Fruit fly (Drosophila melanogaster) whole organism, prepupa: Measurements from ENCODE around the gene CG10510.

ENCODE experiments used
- Blimp-1 ChIP-seq: fragments of 200-800 bp; sonication (Bioruptor generic); optimal IDR thresholded peaks from 3 replicates; lab custom pipeline; 2017; ENCODE audit warnings: missing biosample characterization, missing genetic modification characterization, mild to moderate bottlenecking, moderate library complexity, missing genetic modification reagents
- CG10631 ChIP-seq: fragments of 200-800 bp; sonication (Bioruptor generic); optimal IDR thresholded peaks from 2 replicates; lab custom pipeline; 2016; ENCODE audit warnings: missing biosample characterization, missing genetic modification characterization
- CG11294 ChIP-seq: fragments of 200-800 bp; sonication (Bioruptor generic); IDR thresholded peaks from 2 replicates; pipeline ENCODE4 v1.3.6; 2022; ENCODE audit warnings: missing biosample characterization, missing genetic modification characterization
- CG11762 ChIP-seq: fragments of 200-800 bp; sonication (Bioruptor generic); optimal IDR thresholded peaks from 3 replicates; lab custom pipeline; 2016; ENCODE audit warnings: missing biosample characterization, missing genetic modification characterization; ENCODE audit not compliant: insufficient read depth
- CG11902 ChIP-seq: fragments of 200-800 bp; sonication (Bioruptor generic); optimal IDR thresholded peaks from 3 replicates; lab custom pipeline; 2016; ENCODE audit warnings: missing biosample characterization, missing genetic modification characterization
- CG15336 ChIP-seq: fragments of 200-800 bp; sonication (Bioruptor generic); IDR thresholded peaks from 2 replicates; pipeline ENCODE4 v1.3.6; 2022; ENCODE audit warnings: missing biosample characterization, missing genetic modification characterization
- CG1621 ChIP-seq: fragments of 200-800 bp; sonication (Bioruptor generic); optimal IDR thresholded peaks from 3 replicates; lab custom pipeline; 2018; ENCODE audit warnings: missing biosample characterization, mild to moderate bottlenecking, missing genetic modification characterization
- CG16779 ChIP-seq: fragments of 200-800 bp; sonication (Bioruptor generic); optimal IDR thresholded peaks from 3 replicates; lab custom pipeline; 2017; ENCODE audit warnings: missing biosample characterization, mild to moderate bottlenecking, missing genetic modification characterization
- CG3032 ChIP-seq: fragments of 200-800 bp; optimal IDR thresholded peaks from 2 replicates; lab custom pipeline; 2019; ENCODE audit warnings: missing biosample characterization, mild to moderate bottlenecking, missing genetic modification characterization, moderate library complexity
- CG31627 ChIP-seq: fragments of 200-800 bp; sonication (Bioruptor generic); optimal IDR thresholded peaks from 3 replicates; lab custom pipeline; 2016; ENCODE audit warnings: missing biosample characterization, missing genetic modification characterization
- CG32006 ChIP-seq: fragments of 200-800 bp; sonication (Bioruptor generic); optimal IDR thresholded peaks from 3 replicates; lab custom pipeline; 2017; ENCODE audit warnings: missing biosample characterization, mild to moderate bottlenecking, missing genetic modification characterization
- CG34406 ChIP-seq: fragments of 200-800 bp; sonication (Bioruptor generic); optimal IDR thresholded peaks from 3 replicates; lab custom pipeline; 2016; ENCODE audit warnings: missing biosample characterization, missing genetic modification characterization
- CG3919 ChIP-seq: fragments of 200-800 bp; sonication (Bioruptor generic); optimal IDR thresholded peaks from 3 replicates; lab custom pipeline; 2016; ENCODE audit warnings: missing biosample characterization, missing genetic modification characterization
- CG4318 ChIP-seq: fragments of 200-800 bp; sonication (Bioruptor generic); optimal IDR thresholded peaks from 3 replicates; lab custom pipeline; 2017; ENCODE audit warnings: missing biosample characterization, mild to moderate bottlenecking, missing genetic modification characterization
- CG6163 ChIP-seq: fragments of 200-800 bp; sonication (Bioruptor generic); IDR thresholded peaks from 3 replicates; pipeline ENCODE4 v1.3.6; 2022; ENCODE audit warnings: missing biosample characterization, missing genetic modification characterization
- CG6276 ChIP-seq: fragments of 200-800 bp; sonication (Bioruptor generic); optimal IDR thresholded peaks from 2 replicates; lab custom pipeline; 2017; ENCODE audit warnings: missing biosample characterization, mild to moderate bottlenecking, missing genetic modification characterization
- CG6808 ChIP-seq: fragments of 200-800 bp; sonication (Bioruptor generic); optimal IDR thresholded peaks from 3 replicates; lab custom pipeline; 2017; ENCODE audit warnings: missing biosample characterization, missing genetic modification characterization, mild to moderate bottlenecking, moderate library complexity, missing genetic modification reagents
- CG6854 ChIP-seq: fragments of 200-800 bp; sonication (Bioruptor generic); optimal IDR thresholded peaks from 2 replicates; lab custom pipeline; 2017; ENCODE audit warnings: missing biosample characterization, mild to moderate bottlenecking, missing genetic modification characterization
- CG8119 ChIP-seq: fragments of 200-800 bp; sonication (Bioruptor generic); IDR thresholded peaks from 3 replicates; pipeline ENCODE4 v1.3.6; 2022; ENCODE audit warnings: missing biosample characterization, missing genetic modification characterization
- CG8319 ChIP-seq: fragments of 200-800 bp; sonication (Bioruptor generic); optimal IDR thresholded peaks from 3 replicates; lab custom pipeline; 2016; ENCODE audit warnings: missing biosample characterization, missing genetic modification characterization
- Eip78C ChIP-seq: fragments of 200-800 bp; sonication (Bioruptor generic); peaks from one replicate; lab custom pipeline; 2016; ENCODE audit warnings: missing biosample characterization, missing genetic modification characterization
- Eip93F ChIP-seq: fragments of 200-800 bp; sonication (Bioruptor generic); optimal IDR thresholded peaks from 2 replicates; lab custom pipeline; 2016; ENCODE audit warnings: missing biosample characterization, mild to moderate bottlenecking, missing genetic modification characterization
- Ets21C ChIP-seq: fragments of 200-800 bp; sonication (Bioruptor generic); optimal IDR thresholded peaks from 3 replicates; lab custom pipeline; 2016; ENCODE audit warnings: missing biosample characterization, missing genetic modification characterization
- Ets96B ChIP-seq: fragments of 200-800 bp; optimal IDR thresholded peaks from 2 replicates; lab custom pipeline; 2019; ENCODE audit warnings: missing biosample characterization, mild to moderate bottlenecking, missing genetic modification characterization, moderate library complexity
- Gug ChIP-seq: fragments of 200-800 bp; sonication (Bioruptor generic); IDR thresholded peaks from 2 replicates; pipeline ENCODE4 v1.3.6; 2022; ENCODE audit warnings: missing biosample characterization, missing genetic modification characterization
- Hr4 ChIP-seq: fragments of 200-800 bp; sonication (Bioruptor generic); optimal IDR thresholded peaks from 3 replicates; lab custom pipeline; 2016; ENCODE audit warnings: missing biosample characterization, missing genetic modification characterization
- Lpt ChIP-seq: fragments of 200-800 bp; sonication (Bioruptor generic); optimal IDR thresholded peaks from 3 replicates; lab custom pipeline; 2016; ENCODE audit warnings: missing biosample characterization, missing genetic modification characterization
- OdsH ChIP-seq: fragments of 200-800 bp; sonication (Bioruptor generic); optimal IDR thresholded peaks from 3 replicates; lab custom pipeline; 2016; ENCODE audit warnings: missing biosample characterization, missing genetic modification characterization
- Smox ChIP-seq: fragments of 200-800 bp; sonication (Bioruptor generic); optimal IDR thresholded peaks from 3 replicates; lab custom pipeline; 2016; ENCODE audit warnings: missing biosample characterization, missing genetic modification characterization
- Sox102F ChIP-seq: fragments of 200-800 bp; sonication (Bioruptor generic); optimal IDR thresholded peaks from 2 replicates; lab custom pipeline; 2016; ENCODE audit warnings: missing biosample characterization, mild to moderate bottlenecking, missing genetic modification characterization
- Sox14 ChIP-seq: fragments of 200-800 bp; sonication (Bioruptor generic); optimal IDR thresholded peaks from 3 replicates; lab custom pipeline; 2016; ENCODE audit warnings: missing biosample characterization, missing genetic modification characterization
- Sox15 ChIP-seq: fragments of 200-800 bp; sonication (Bioruptor generic); optimal IDR thresholded peaks from 3 replicates; lab custom pipeline; 2016; ENCODE audit warnings: missing biosample characterization, missing genetic modification characterization
- achi ChIP-seq: fragments of 200-800 bp; sonication (Bioruptor generic); optimal IDR thresholded peaks from 3 replicates; lab custom pipeline; 2016; ENCODE audit warnings: missing biosample characterization, missing genetic modification characterization
- cyc ChIP-seq: fragments of 200-800 bp; sonication (Bioruptor generic); optimal IDR thresholded peaks from 3 replicates; lab custom pipeline; 2016; ENCODE audit warnings: missing biosample characterization, missing genetic modification characterization
- dac ChIP-seq: fragments of 200-800 bp; sonication (Bioruptor generic); optimal IDR thresholded peaks from 2 replicates; lab custom pipeline; 2017; ENCODE audit warnings: missing biosample characterization, mild to moderate bottlenecking, missing genetic modification characterization
- eg ChIP-seq: fragments of 200-800 bp; sonication (Bioruptor generic); IDR thresholded peaks from 3 replicates; pipeline ENCODE4 v1.3.6; 2022; ENCODE audit warnings: missing biosample characterization, missing genetic modification characterization
- lz ChIP-seq: fragments of 200-800 bp; sonication (Bioruptor generic); optimal IDR thresholded peaks from 3 replicates; lab custom pipeline; 2016; ENCODE audit warnings: missing biosample characterization, missing genetic modification characterization
- net ChIP-seq: fragments of 200-800 bp; sonication (Bioruptor generic); optimal IDR thresholded peaks from 3 replicates; lab custom pipeline; 2016; ENCODE audit warnings: missing biosample characterization, missing genetic modification characterization
- pdm3 ChIP-seq: fragments of 200-800 bp; sonication (Bioruptor generic); optimal IDR thresholded peaks from 3 replicates; lab custom pipeline; 2016; ENCODE audit warnings: missing biosample characterization, missing genetic modification characterization
- salr ChIP-seq, 2 experiments: fragments of 200-800 bp; sonication (Bioruptor generic); optimal IDR thresholded peaks; 3 replicates each; lab custom pipeline; 2016 to 2018; ENCODE audit warnings: missing biosample characterization in 2 of 2, missing genetic modification characterization in 2 of 2, mild to moderate bottlenecking in 1 of 2
- ss ChIP-seq, 2 experiments: fragments of 200-800 bp; sonication (Bioruptor generic); optimal IDR thresholded peaks; 2 replicates in 1 of 2; 3 replicates in 1 of 2; lab custom pipeline; 2017 to 2018; ENCODE audit warnings: mild to moderate bottlenecking in 2 of 2, missing biosample characterization in 2 of 2, missing genetic modification characterization in 2 of 2, moderate library complexity in 1 of 2
- svp ChIP-seq: fragments of 200-800 bp; sonication (Bioruptor generic); peaks from one replicate; lab custom pipeline; 2016; ENCODE audit warnings: missing biosample characterization, missing genetic modification characterization
- topi ChIP-seq: fragments of 200-800 bp; sonication (Bioruptor generic); optimal IDR thresholded peaks from 3 replicates; lab custom pipeline; 2016; ENCODE audit warnings: missing biosample characterization, missing genetic modification characterization
- vri ChIP-seq: fragments of 200-800 bp; sonication (Bioruptor generic); optimal IDR thresholded peaks from 3 replicates; lab custom pipeline; 2016; ENCODE audit warnings: missing biosample characterization, mild to moderate bottlenecking, missing genetic modification characterization

The CG10510 gene

DNA sequence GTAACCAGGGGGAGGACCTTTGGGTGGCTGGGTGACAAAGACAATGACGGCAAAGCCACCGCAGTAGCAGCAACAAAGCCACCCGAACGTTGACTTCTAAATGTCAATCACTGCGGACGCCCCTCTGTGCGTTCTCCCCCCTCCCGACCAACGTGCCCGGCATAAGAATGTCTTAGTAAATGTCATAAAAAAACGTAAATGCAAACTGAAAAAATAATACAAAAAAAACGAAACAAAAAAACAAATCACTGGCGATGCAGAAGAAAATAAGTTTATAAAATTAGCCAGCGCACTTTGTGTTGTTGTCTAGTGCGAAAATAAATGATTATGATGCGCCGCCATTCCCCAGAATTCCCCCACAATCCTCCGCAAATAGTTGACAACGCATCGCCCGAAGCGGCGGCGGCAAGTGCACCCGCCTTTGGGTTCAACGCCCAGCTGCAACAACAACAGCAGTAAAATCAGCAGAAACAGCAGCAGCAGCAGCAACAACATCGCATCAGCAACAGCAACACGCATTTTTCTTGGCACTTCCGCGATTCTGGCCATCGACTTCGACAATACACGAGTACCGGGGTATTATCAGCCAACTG lies 27.2 kb upstream of the CG10510 start (continued):
- TF ChIP-seq CG11762 (no peak), Blimp-1 (no peak), CG11902 (no peak), cyc (GFP tag; lab: Kevin White, UChicago) (no peak), CG3919 (GFP tag; lab: Kevin White, UChicago) (peak; percentile 26), svp (no peak), OdsH (GFP tag; lab: Kevin White, UChicago) (peak; percentile 12), eg (peak; percentile 90), net (GFP tag; lab: Kevin White, UChicago) (peak; percentile 36), achi (peak; percentile 4), Sox14 (GFP tag; lab: Kevin White, UChicago) (peak; percentile 38), CG6854 (GFP tag; lab: Kevin White, UChicago) (no peak), Eip78C (peak; percentile 83)
- TF ChIP-seq, all 60 proteins: peak for 19

DNA sequence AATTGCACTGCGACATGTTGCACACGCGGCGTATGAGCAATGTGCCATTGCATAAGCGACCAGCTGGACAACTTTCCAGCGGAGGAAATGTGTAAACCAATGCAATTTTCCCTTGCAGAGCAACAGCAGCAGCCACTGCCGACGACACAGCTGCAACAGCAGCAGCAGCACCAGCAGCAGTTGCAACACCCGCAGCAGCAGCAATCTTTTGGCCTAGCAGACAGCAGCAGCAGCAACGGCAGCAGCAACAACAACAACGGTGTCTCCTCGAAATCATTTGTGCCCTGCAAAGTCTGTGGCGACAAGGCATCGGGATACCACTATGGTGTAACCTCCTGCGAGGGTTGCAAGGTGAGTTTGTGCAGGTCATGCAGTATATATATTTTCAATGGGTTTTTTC lies 20.9 kb upstream of the CG10510 start:
- TF ChIP-seq eg: no peak
- no peak for TF ChIP-seq Sox102F (GFP tag; lab: Kevin White, UChicago)
- no peak for TF ChIP-seq topi (GFP tag; lab: Kevin White, UChicago)
- TF ChIP-seq Eip78C: no peak

DNA sequence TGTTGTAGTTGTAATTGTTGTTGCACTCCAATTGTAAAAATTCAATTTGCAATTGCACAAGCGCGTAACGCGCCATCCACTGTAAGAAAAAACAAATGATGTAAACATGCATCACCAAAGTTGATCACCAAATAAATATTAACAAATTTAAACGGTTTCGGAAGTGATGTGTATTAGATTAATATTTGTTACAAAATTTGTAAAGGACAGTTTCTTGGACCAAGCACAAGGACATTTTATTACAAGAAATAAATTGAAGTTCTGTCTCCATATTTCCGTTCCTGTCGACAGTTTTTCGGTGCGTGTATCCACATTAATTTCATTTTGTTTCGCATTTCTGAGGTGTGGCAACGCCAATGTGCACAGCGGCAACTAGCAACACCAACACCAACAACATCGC lies 19.9 kb upstream of the CG10510 start:
- TF ChIP-seq CG16779: peak; percentile 12
- TF ChIP-seq Smox: no peak
- TF ChIP-seq dac: peak; percentile 78
- TF ChIP-seq eg: peak; percentile 82
- TF ChIP-seq CG11762: peak; percentile 19
- no peak for TF ChIP-seq Ets96B (tag; lab: Kevin White, UChicago)
- no peak for TF ChIP-seq Ets21C (GFP tag; lab: Kevin White, UChicago)
- peak; percentile 89 for TF ChIP-seq CG8119 (GFP tag; lab: Robert Waterston, UW)
- TF ChIP-seq Hr4 (GFP tag; lab: Kevin White, UChicago): peak; percentile 92
- peak; percentile 57 for TF ChIP-seq pdm3 (GFP tag; lab: Kevin White, UChicago)
- peak; percentile 52 for TF ChIP-seq OdsH (GFP tag; lab: Kevin White, UChicago)
- TF ChIP-seq ss (GFP tag; optimal IDR thresholded peaks at IDR 0.05; lab: Kevin White, UChicago): no peak
- peak; percentile 90 for TF ChIP-seq CG32006
- peak; percentile 62 for TF ChIP-seq Gug
- TF ChIP-seq CG4318: peak; percentile 83
- peak; percentile 60 for TF ChIP-seq CG6163 (GFP tag; lab: Robert Waterston, UW)
- TF ChIP-seq Sox15 (GFP tag; lab: Kevin White, UChicago): no peak
- peak; percentile 89 for TF ChIP-seq Eip78C
- TF ChIP-seq salr (GFP tag; optimal IDR thresholded peaks at IDR 0.05; lab: Kevin White, UChicago): peak in 1 of 2 experiments; percentile 69
- no peak for TF ChIP-seq CG1621 (tag; lab: Kevin White, UChicago)
- TF ChIP-seq CG10631: no peak
- TF ChIP-seq CG15336 (GFP tag; lab: Robert Waterston, UW): peak; percentile 89
- peak; percentile 29; the same call in 1 of the 2 replicates for TF ChIP-seq CG11294 (GFP tag; lab: Robert Waterston, UW)
- no peak for TF ChIP-seq vri (GFP tag; lab: Kevin White, UChicago)
- peak; percentile 51 for TF ChIP-seq achi
- no peak for TF ChIP-seq lz (GFP tag; lab: Kevin White, UChicago)
- no peak for TF ChIP-seq CG3032 (tag; lab: Kevin White, UChicago)
- TF ChIP-seq Lpt: peak; percentile 83
- TF ChIP-seq svp: no peak
- TF ChIP-seq CG6808 (GFP tag; lab: Kevin White, UChicago): no peak
- TF ChIP-seq CG3919 (GFP tag; lab: Kevin White, UChicago): peak; percentile 29
- TF ChIP-seq CG6276: peak; percentile 88
- TF ChIP-seq CG8319: no peak
- TF ChIP-seq Blimp-1: no peak
- no peak for TF ChIP-seq CG31627 (GFP tag; lab: Kevin White, UChicago)
- no peak for TF ChIP-seq Eip93F (GFP tag; lab: Kevin White, UChicago)
- TF ChIP-seq net (GFP tag; lab: Kevin White, UChicago): peak; percentile 68
- TF ChIP-seq CG34406 (GFP tag; lab: Kevin White, UChicago): no peak
- peak; percentile 11 for TF ChIP-seq Sox14 (GFP tag; lab: Kevin White, UChicago)
- TF ChIP-seq, all 60 proteins: peak for 22
